Fruit fly (Drosophila melanogaster) whole organism, adult: Measurements from ENCODE around the gene CG15529.

Source experiments
- CG11617 ChIP-seq: fragments of 200-800 bp; sonication (Bioruptor generic); optimal IDR thresholded peaks from 2 replicates; lab custom pipeline; 2017; ENCODE audit warnings: mild to moderate bottlenecking, missing biosample characterization, missing genetic modification reagents, missing genetic modification characterization
- CG12768 ChIP-seq: fragments of 200-800 bp; sonication (Bioruptor generic); optimal IDR thresholded peaks from 2 replicates; lab custom pipeline; 2017; ENCODE audit warnings: missing biosample characterization, missing genetic modification characterization, mild to moderate bottlenecking, moderate library complexity, missing genetic modification reagents
- CG14711 ChIP-seq: fragments of 200-800 bp; sonication (Bioruptor generic); optimal IDR thresholded peaks from 2 replicates; lab custom pipeline; 2018; ENCODE audit warnings: missing biosample characterization, mild to moderate bottlenecking, missing genetic modification characterization, moderate library complexity
- CG1620 ChIP-seq: fragments of 200-800 bp; sonication (Bioruptor generic); optimal IDR thresholded peaks from 2 replicates; lab custom pipeline; 2016; ENCODE audit warnings: missing biosample characterization, missing genetic modification characterization
- CG33017 ChIP-seq: fragments of 200-800 bp; sonication (Bioruptor generic); optimal IDR thresholded peaks from 2 replicates; lab custom pipeline; 2018; ENCODE audit warnings: missing biosample characterization, mild to moderate bottlenecking, missing genetic modification characterization, moderate library complexity
- CG5204 ChIP-seq: fragments of 200-800 bp; sonication (Bioruptor generic); optimal IDR thresholded peaks from 2 replicates; lab custom pipeline; 2016; ENCODE audit warnings: missing biosample characterization, missing genetic modification characterization
- CG7045 ChIP-seq: fragments of 200-800 bp; sonication (Bioruptor generic); optimal IDR thresholded peaks from 2 replicates; lab custom pipeline; 2017; ENCODE audit warnings: missing biosample characterization, mild to moderate bottlenecking, missing genetic modification characterization
- CG7101 ChIP-seq: fragments of 200-800 bp; sonication (Bioruptor generic); optimal IDR thresholded peaks from 2 replicates; lab custom pipeline; 2018; ENCODE audit warnings: missing biosample characterization, mild to moderate bottlenecking, missing genetic modification characterization, moderate library complexity
- Clk ChIP-seq: fragments of 200-800 bp; sonication (Bioruptor generic); optimal IDR thresholded peaks from 2 replicates; lab custom pipeline; 2017; ENCODE audit warnings: missing biosample characterization, missing genetic modification characterization
- Crg-1 ChIP-seq: fragments of 200-800 bp; sonication (Bioruptor generic); optimal IDR thresholded peaks from 2 replicates; lab custom pipeline; 2016; ENCODE audit warnings: missing biosample characterization, missing genetic modification characterization
- Hr96 ChIP-seq: fragments of 200-800 bp; sonication (Bioruptor generic); optimal IDR thresholded peaks from 2 replicates; lab custom pipeline; 2016; ENCODE audit warnings: missing biosample characterization, missing genetic modification characterization
- Mnt ChIP-seq: fragments of 200-800 bp; sonication (Bioruptor generic); optimal IDR thresholded peaks from 2 replicates; lab custom pipeline; 2016; ENCODE audit warnings: missing biosample characterization, mild to moderate bottlenecking, missing genetic modification characterization
- bab1 ChIP-seq: fragments of 200-800 bp; sonication (Bioruptor generic); optimal IDR thresholded peaks from 3 replicates; lab custom pipeline; 2019; ENCODE audit warnings: missing biosample characterization, mild to moderate bottlenecking, missing genetic modification characterization, moderate library complexity
- cic ChIP-seq: fragments of 200-800 bp; sonication (Bioruptor generic); optimal IDR thresholded peaks from 2 replicates; lab custom pipeline; 2017; ENCODE audit warnings: missing biosample characterization, mild to moderate bottlenecking, missing genetic modification characterization, moderate library complexity
- cnc ChIP-seq, 2 experiments: fragments of >200 bp; optimal IDR thresholded peaks; 2 replicates each; lab custom pipeline; 2017
- kay ChIP-seq: fragments of 200-800 bp; sonication (Bioruptor generic); peaks from one replicate; lab custom pipeline; 2016; ENCODE audit warnings: missing biosample characterization, missing genetic modification characterization, borderline replicate concordance
- ovo ChIP-seq: fragments of 200-800 bp; sonication (Bioruptor generic); optimal IDR thresholded peaks from 2 replicates; lab custom pipeline; 2016; ENCODE audit warnings: missing biosample characterization, missing genetic modification characterization
- pad ChIP-seq: fragments of 200-800 bp; sonication (Bioruptor generic); optimal IDR thresholded peaks from 3 replicates; lab custom pipeline; 2017; ENCODE audit warnings: missing biosample characterization, missing genetic modification characterization, mild to moderate bottlenecking, moderate library complexity, missing genetic modification reagents
- tj ChIP-seq: fragments of 200-800 bp; sonication (Bioruptor generic); optimal IDR thresholded peaks from 3 replicates; lab custom pipeline; 2017; ENCODE audit warnings: missing biosample characterization, mild to moderate bottlenecking, missing genetic modification characterization, moderate library complexity
- toe ChIP-seq: fragments of 200-800 bp; sonication (Bioruptor generic); optimal IDR thresholded peaks from 2 replicates; lab custom pipeline; 2016; ENCODE audit warnings: missing biosample characterization, missing genetic modification characterization

CG15529 gene

dm6 chr3R:30189398-30189797 lies 37.5 kb downstream of the CG15529 start:
- TF ChIP-seq CG33017 (tag; lab: Kevin White, UChicago) (no peak), tj (GFP tag; lab: Kevin White, UChicago) (peak; percentile 99), kay (GFP tag; lab: Kevin White, UChicago) (no peak)

DNA sequence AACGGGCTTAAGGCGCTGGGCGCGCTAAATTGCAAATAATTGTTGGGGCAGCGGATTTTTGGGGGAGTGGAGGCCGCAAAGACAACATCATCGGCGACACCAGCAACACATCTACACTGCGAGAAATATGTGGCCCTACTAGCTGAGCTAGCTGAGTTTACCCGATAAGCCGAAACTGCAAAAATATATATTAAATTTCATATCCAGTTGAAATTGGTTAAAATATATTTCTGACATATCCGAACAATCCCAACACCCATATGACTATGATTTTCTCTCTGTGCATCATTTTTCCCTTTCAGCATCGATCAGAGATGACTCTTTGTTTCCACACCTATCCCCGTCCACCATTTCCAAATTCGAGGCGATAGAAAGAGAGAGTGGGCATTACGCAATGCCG lies 38.0 kb downstream of the CG15529 start:
- TF ChIP-seq Crg-1 (GFP tag; lab: Kevin White, UChicago) (no peak), cic (no peak), toe (GFP tag; lab: Kevin White, UChicago) (no peak), cnc (optimal IDR thresholded peaks at IDR 0.05; lab: Kevin White, UChicago) (no peak), CG5204 (GFP tag; lab: Kevin White, UChicago) (no peak), bab1 (GFP tag; lab: Kevin White, UChicago) (no peak), kay (GFP tag; lab: Kevin White, UChicago) (no peak), Clk (GFP tag; lab: Kevin White, UChicago) (no peak), CG14711 (tag; lab: Kevin White, UChicago) (no peak), CG12768 (GFP tag; lab: Kevin White, UChicago) (no peak), CG33017 (tag; lab: Kevin White, UChicago) (no peak), CG7045 (GFP tag; lab: Kevin White, UChicago) (no peak), CG11617 (no peak), ovo (GFP tag; lab: Kevin White, UChicago) (no peak), CG1620 (GFP tag; lab: Kevin White, UChicago) (no peak), pad (GFP tag; lab: Kevin White, UChicago) (no peak), tj (GFP tag; lab: Kevin White, UChicago) (no peak)

- TF ChIP-seq kay (GFP tag; lab: Kevin White, UChicago) (no peak), tj (GFP tag; lab: Kevin White, UChicago) (peak; percentile 90), Mnt (GFP tag; lab: Kevin White, UChicago) (no peak)
These were observed 39.2 kb downstream of the CG15529 start, which contains the start of gene CG9747 for dm6 chr3R:30191047-30191446. Gene CG9747 (minus strand): TSS chr3R:30191252.

dm6 chr3R:30191462-30191874 lies 39.6 kb downstream of the CG15529 start:
- TF ChIP-seq tj (GFP tag; lab: Kevin White, UChicago) (peak; percentile 46), Mnt (GFP tag; lab: Kevin White, UChicago) (no peak)

- TF ChIP-seq cic (no peak), CG5204 (GFP tag; lab: Kevin White, UChicago) (no peak), tj (GFP tag; lab: Kevin White, UChicago) (no peak), kay (GFP tag; lab: Kevin White, UChicago) (no peak), bab1 (GFP tag; lab: Kevin White, UChicago) (no peak), ovo (GFP tag; lab: Kevin White, UChicago) (no peak), Mnt (GFP tag; lab: Kevin White, UChicago) (no peak), CG14711 (tag; lab: Kevin White, UChicago) (no peak), CG12768 (GFP tag; lab: Kevin White, UChicago) (no peak), toe (GFP tag; lab: Kevin White, UChicago) (no peak), CG7101 (tag; lab: Kevin White, UChicago) (no peak)
These were observed 42.0 kb downstream of the CG15529 start for dm6 chr3R:30193826-30194225.

DNA sequence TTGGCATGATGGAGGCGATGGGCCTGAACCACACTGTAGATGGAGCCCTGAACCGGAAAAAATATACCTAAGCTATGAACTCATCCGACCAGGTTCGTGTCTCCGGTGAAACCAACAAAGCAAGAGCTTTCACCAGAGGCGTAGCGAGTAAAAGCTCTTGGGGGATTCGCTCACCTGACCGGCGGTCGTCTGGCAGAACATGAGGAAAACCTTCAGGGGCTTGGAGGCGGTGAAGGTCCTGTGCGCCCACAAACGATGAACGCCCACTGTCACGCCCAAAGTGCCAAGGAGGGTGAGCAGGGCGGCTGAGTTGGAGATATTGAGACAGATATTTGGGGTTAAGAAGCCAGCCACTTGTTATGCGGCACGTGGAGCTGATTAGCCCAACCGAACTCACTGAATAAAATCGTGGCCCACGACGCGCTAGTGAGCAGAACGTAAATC lies 43.8 kb downstream of the CG15529 start:
- TF ChIP-seq cnc (optimal IDR thresholded peaks at IDR 0.05; lab: Kevin White, UChicago) = no peak
- peak; percentile 19 for TF ChIP-seq CG33017 (tag; lab: Kevin White, UChicago)
- TF ChIP-seq CG7101 (tag; lab: Kevin White, UChicago) = peak; percentile 54
- TF ChIP-seq CG7045 (GFP tag; lab: Kevin White, UChicago) = no peak
- no peak for TF ChIP-seq CG12768 (GFP tag; lab: Kevin White, UChicago)
- no peak for TF ChIP-seq tj (GFP tag; lab: Kevin White, UChicago)
- TF ChIP-seq Hr96 = no peak
- TF ChIP-seq pad (GFP tag; lab: Kevin White, UChicago) = no peak
- no peak for TF ChIP-seq ovo (GFP tag; lab: Kevin White, UChicago)
- TF ChIP-seq bab1 (GFP tag; lab: Kevin White, UChicago) = peak; percentile 80
- TF ChIP-seq cic = peak; percentile 10
- no peak for TF ChIP-seq kay (GFP tag; lab: Kevin White, UChicago)
- peak; percentile 22 for TF ChIP-seq Crg-1 (GFP tag; lab: Kevin White, UChicago)
- TF ChIP-seq Mnt (GFP tag; lab: Kevin White, UChicago) = peak; percentile 84
- peak; percentile 44 for TF ChIP-seq CG1620 (GFP tag; lab: Kevin White, UChicago)
- TF ChIP-seq CG11617 = peak; percentile 29
- TF ChIP-seq toe (GFP tag; lab: Kevin White, UChicago) = no peak
- TF ChIP-seq CG5204 (GFP tag; lab: Kevin White, UChicago) = no peak
- TF ChIP-seq Clk (GFP tag; lab: Kevin White, UChicago) = no peak
- TF ChIP-seq CG14711 (tag; lab: Kevin White, UChicago) = peak; percentile 20

DNA sequence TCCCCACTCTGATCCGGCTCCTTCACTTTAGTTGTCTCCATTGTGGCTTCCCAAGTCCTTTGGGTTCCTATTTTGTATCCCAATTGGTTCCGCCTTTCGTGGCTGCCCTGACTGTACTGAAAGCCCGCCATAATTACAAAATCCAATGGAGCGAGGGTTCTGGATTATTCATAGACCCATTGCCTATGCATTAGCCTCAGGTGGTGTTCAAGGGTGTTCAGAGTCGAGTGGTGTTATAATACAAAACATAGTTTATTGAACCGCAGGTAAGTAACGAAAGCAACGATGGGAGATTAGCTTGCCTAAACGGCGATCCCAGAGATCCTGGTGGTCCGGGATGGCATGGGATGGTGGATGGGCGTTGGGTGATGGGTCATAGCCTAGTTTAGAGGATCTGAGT lies 44.3 kb downstream of the CG15529 start, which contains the start of gene CG15531:
CG15531 (minus strand) TSS at position 101 of the 400 bp plus-strand sequence.
- TF ChIP-seq CG11617 (no peak), bab1 (GFP tag; lab: Kevin White, UChicago) (no peak), CG7045 (GFP tag; lab: Kevin White, UChicago) (no peak)
